Fruit fly (Drosophila melanogaster): ENCODE results near the gene CG17328.

CG17328 gene

dm6 chr2L:16257227-16258071 lies 42.3 kb upstream of the CG17328 start, which contains the start of the genes PRL-1 and EndoGI (continued):
- TF ChIP-seq sc (optimal IDR thresholded peaks at IDR 0.05) (no peak), sc (GFP tag; optimal IDR thresholded peaks at IDR 0.05) (no peak), row (GFP tag; IDR thresholded peaks at IDR 0.05) (peak; percentile 93), Spps (tag; optimal IDR thresholded peaks at IDR 0.05) (peak; percentile 42), CG11560 (tag; IDR thresholded peaks at IDR 0.05) (peak; percentile 100), zfh1 (GFP tag; IDR thresholded peaks at IDR 0.05) (peak; percentile 74; the same call in 2 of the 3 replicates), CG9817 (tag; optimal IDR thresholded peaks at IDR 0.05) (peak; percentile 65), abd-A (tag; optimal IDR thresholded peaks at IDR 0.05) (no peak), Hand (GFP tag; optimal IDR thresholded peaks at IDR 0.05) (peak; percentile 29), bcd (GFP tag; optimal IDR thresholded peaks at IDR 0.05) (no peak), pb (GFP tag; optimal IDR thresholded peaks at IDR 0.05) (no peak), Dbx (GFP tag; IDR thresholded peaks at IDR 0.05) (peak; percentile 71; the same call in 1 of the 3 replicates), CrebB (tag; optimal IDR thresholded peaks at IDR 0.05) (peak; percentile 73), fd102C (GFP tag; optimal IDR thresholded peaks at IDR 0.05) (no peak), Sry-δ (GFP tag; optimal IDR thresholded peaks at IDR 0.05) (peak; percentile 82), NC2α (GFP tag; optimal IDR thresholded peaks at IDR 0.05) (no peak), Atf-2 (GFP tag; optimal IDR thresholded peaks at IDR 0.05) (no peak), cato (GFP tag; optimal IDR thresholded peaks at IDR 0.05; ENCODE audit: borderline replicate concordance) (peak; percentile 17), nau (GFP tag; optimal IDR thresholded peaks at IDR 0.05) (no peak), ttk (GFP tag; IDR thresholded peaks at IDR 0.05) (peak; percentile 26; the same call in 1 of the 2 replicates), CG12236 (GFP tag; optimal IDR thresholded peaks at IDR 0.05) (no peak), PHDP (tag; optimal IDR thresholded peaks at IDR 0.05) (peak; percentile 94), CG17612 (GFP tag; IDR thresholded peaks at IDR 0.05) (no peak), HmgD (GFP tag; optimal IDR thresholded peaks at IDR 0.05) (no peak), CG17802 (tag; optimal IDR thresholded peaks at IDR 0.05) (no peak), bsh (GFP tag; optimal IDR thresholded peaks at IDR 0.05) (peak in 1 of 2 experiments; percentile 84), Trl (optimal IDR thresholded peaks at IDR 0.05) (no peak), Trl (GFP tag; optimal IDR thresholded peaks at IDR 0.05) (no peak), chinmo (GFP tag; IDR thresholded peaks at IDR 0.05; ENCODE audit: partially characterized antibody) (peak; percentile 99), bab2 (GFP tag; optimal IDR thresholded peaks at IDR 0.05) (peak; percentile 13), sens-2 (GFP tag; IDR thresholded peaks at IDR 0.05) (peak; percentile 57; the same call in 1 of the 2 replicates), vvl (GFP tag; IDR thresholded peaks at IDR 0.05) (peak; percentile 88), schlank (tag; optimal IDR thresholded peaks at IDR 0.05) (no peak), knrl (GFP tag; IDR thresholded peaks at IDR 0.05; ENCODE audit: partially characterized antibody) (peak; percentile 99), CG3163 (GFP tag; optimal IDR thresholded peaks at IDR 0.05) (peak; percentile 31), prd (optimal IDR thresholded peaks at IDR 0.05) (no peak), prd (GFP tag; IDR thresholded peaks at IDR 0.05) (peak; percentile 65; the same call in 1 of the 3 replicates), CG33213 (GFP tag; optimal IDR thresholded peaks at IDR 0.05) (peak; percentile 25), CG17385 (GFP tag; optimal IDR thresholded peaks at IDR 0.05) (peak; percentile 84), CG14667 (GFP tag; IDR thresholded peaks at IDR 0.05) (no peak), CG10654 (GFP tag; optimal IDR thresholded peaks at IDR 0.05) (peak; percentile 65), bowl (GFP tag; IDR thresholded peaks at IDR 0.05) (no peak; the same call in 1 of the 2 replicates), Fer1 (GFP tag; optimal IDR thresholded peaks at IDR 0.05) (peak; percentile 65), dmrt11E (tag; optimal IDR thresholded peaks at IDR 0.05) (peak; percentile 53), ewg (GFP tag; optimal IDR thresholded peaks at IDR 0.05) (peak; percentile 33), so (GFP tag; IDR thresholded peaks at IDR 0.05) (peak; percentile 79), sna (GFP tag; IDR thresholded peaks at IDR 0.05; ENCODE audit: partially characterized antibody) (peak; percentile 97), YL-1 (GFP tag; optimal IDR thresholded peaks at IDR 0.05) (peak; percentile 69), crol (GFP tag; IDR thresholded peaks at IDR 0.05) (no peak), Fer3 (tag; optimal IDR thresholded peaks at IDR 0.05) (peak; percentile 87)

Measured in whole organism, embryonic.